Worm (Caenorhabditis elegans) whole organism, late embryonic: ENCODE measurements around the gene cyp-33E1.

Experiments used
- C08G9.2 ChIP-seq: sonication (generic microtip); optimal IDR thresholded peaks from 2 replicates; lab custom pipeline; 2016; ENCODE audit warnings: mild to moderate bottlenecking, missing genetic modification characterization, moderate library complexity, missing compliant biosample characterization
- C38D4.7 ChIP-seq: fragments of 200-800 bp; sonication (Bioruptor generic); optimal IDR thresholded peaks from 2 replicates; lab custom pipeline; 2018; ENCODE audit warnings: mild to moderate bottlenecking, missing genetic modification characterization, moderate library complexity, missing compliant biosample characterization
- F13H6.1 ChIP-seq: sonication (generic microtip); optimal IDR thresholded peaks from 2 replicates; lab custom pipeline; 2016; ENCODE audit warnings: missing genetic modification characterization, missing compliant biosample characterization
- K02D7.2 ChIP-seq: sonication (generic microtip); optimal IDR thresholded peaks from 2 replicates; lab custom pipeline; 2017; ENCODE audit warnings: mild to moderate bottlenecking, missing genetic modification characterization, missing compliant biosample characterization
- K09A11.1 ChIP-seq: sonication (generic microtip); optimal IDR thresholded peaks from 2 replicates; lab custom pipeline; 2017; ENCODE audit warnings: antibody characterized with exemption, mild to moderate bottlenecking, missing genetic modification characterization, missing compliant biosample characterization; ENCODE audit not compliant: insufficient read depth
- T23F11.4 ChIP-seq: fragments of 200-800 bp; sonication (Bioruptor generic); optimal IDR thresholded peaks from 2 replicates; lab custom pipeline; 2018; ENCODE audit warnings: mild to moderate bottlenecking, missing genetic modification characterization, missing compliant biosample characterization
- ahr-1 ChIP-seq: sonication (generic microtip); optimal IDR thresholded peaks from 2 replicates; lab custom pipeline; 2016; ENCODE audit warnings: missing genetic modification characterization, missing compliant biosample characterization
- ama-1 ChIP-seq: fragments of 150-350 bp; optimal IDR thresholded peaks from 2 replicates; lab custom pipeline; 2014
- ceh-14 ChIP-seq: sonication (generic microtip); optimal IDR thresholded peaks from 2 replicates; lab custom pipeline; 2016; ENCODE audit warnings: missing genotype, missing genetic modification characterization, missing compliant biosample characterization
- ceh-18 ChIP-seq: sonication (generic microtip); optimal IDR thresholded peaks from 2 replicates; lab custom pipeline; 2016; ENCODE audit warnings: missing genetic modification characterization, missing compliant biosample characterization
- ceh-19 ChIP-seq: fragments of 200-800 bp; sonication (Bioruptor generic); optimal IDR thresholded peaks from 2 replicates; lab custom pipeline; 2018; ENCODE audit warnings: mild to moderate bottlenecking, missing genetic modification characterization, missing compliant biosample characterization
- ceh-24 ChIP-seq: sonication (generic microtip); optimal IDR thresholded peaks from 2 replicates; lab custom pipeline; 2016; ENCODE audit warnings: mild to moderate bottlenecking, missing genetic modification characterization, missing compliant biosample characterization
- ceh-30 ChIP-seq: fragments of 150-350 bp; optimal IDR thresholded peaks from 2 replicates; lab custom pipeline; 2014; ENCODE audit warnings: missing biosample characterization, missing genetic modification characterization
- ceh-34 ChIP-seq: sonication (generic microtip); optimal IDR thresholded peaks from 2 replicates; lab custom pipeline; 2016; ENCODE audit warnings: mild to moderate bottlenecking, missing genetic modification characterization, missing compliant biosample characterization
- ceh-45 ChIP-seq: fragments of 200-800 bp; sonication (Bioruptor generic); IDR thresholded peaks from 2 replicates; pipeline ENCODE4 v1.3.6; 2022; ENCODE audit warnings: missing genetic modification reagents, missing genetic modification characterization, missing compliant biosample characterization
- che-1 ChIP-seq: sonication (generic microtip); optimal IDR thresholded peaks from 2 replicates; lab custom pipeline; 2016; ENCODE audit warnings: mild to moderate bottlenecking, missing genetic modification characterization, missing compliant biosample characterization
- dmd-4 ChIP-seq: sonication (generic microtip); optimal IDR thresholded peaks from 2 replicates; lab custom pipeline; 2016; ENCODE audit warnings: borderline replicate concordance, missing genetic modification characterization, missing compliant biosample characterization
- elt-2 ChIP-seq: sonication (generic microtip); optimal IDR thresholded peaks from 2 replicates; lab custom pipeline; 2016; ENCODE audit warnings: missing genetic modification reagents, missing genetic modification characterization, missing compliant biosample characterization
- elt-4 ChIP-seq: sonication (generic microtip); optimal IDR thresholded peaks from 2 replicates; lab custom pipeline; 2016; ENCODE audit warnings: missing genetic modification characterization, missing compliant biosample characterization
- eyg-1 ChIP-seq: sonication (generic microtip); optimal IDR thresholded peaks from 2 replicates; lab custom pipeline; 2016; ENCODE audit warnings: missing genotype, missing genetic modification characterization, missing compliant biosample characterization
- fax-1 ChIP-seq: sonication (generic microtip); optimal IDR thresholded peaks from 2 replicates; lab custom pipeline; 2016; ENCODE audit warnings: missing genotype, missing genetic modification characterization, missing compliant biosample characterization
- fkh-10 ChIP-seq: fragments of 150-350 bp; optimal IDR thresholded peaks from 2 replicates; lab custom pipeline; 2014; ENCODE audit warnings: missing biosample characterization, missing genetic modification reagents, missing genetic modification characterization
- fkh-6 ChIP-seq: sonication (generic microtip); optimal IDR thresholded peaks from 2 replicates; lab custom pipeline; 2016; ENCODE audit warnings: missing genetic modification characterization, missing compliant biosample characterization
- gmeb-2 ChIP-seq: sonication (generic microtip); optimal IDR thresholded peaks from 2 replicates; lab custom pipeline; 2016; ENCODE audit warnings: missing genetic modification characterization, inconsistent platforms, missing compliant biosample characterization
- hlh-15 ChIP-seq: sonication (generic microtip); optimal IDR thresholded peaks from 2 replicates; lab custom pipeline; 2016; ENCODE audit warnings: missing genetic modification characterization, missing compliant biosample characterization
- hlh-30 ChIP-seq: sonication (generic microtip); optimal IDR thresholded peaks from 2 replicates; lab custom pipeline; 2017; ENCODE audit warnings: antibody characterized with exemption, missing genetic modification characterization, missing compliant biosample characterization; ENCODE audit not compliant: insufficient read depth
- hlh-6 ChIP-seq: sonication (generic microtip); optimal IDR thresholded peaks from 2 replicates; lab custom pipeline; 2016; ENCODE audit warnings: missing genotype, missing genetic modification characterization, missing compliant biosample characterization
- madf-2 ChIP-seq: sonication (generic microtip); optimal IDR thresholded peaks from 2 replicates; lab custom pipeline; 2017; ENCODE audit warnings: missing genetic modification characterization, missing compliant biosample characterization
- mec-3 ChIP-seq: sonication (generic microtip); optimal IDR thresholded peaks from 2 replicates; lab custom pipeline; 2016; ENCODE audit warnings: borderline replicate concordance, missing genetic modification characterization, missing compliant biosample characterization
- nhr-232 ChIP-seq: sonication (generic microtip); optimal IDR thresholded peaks from 2 replicates; lab custom pipeline; 2016; ENCODE audit warnings: missing genetic modification characterization, missing compliant biosample characterization
- npax-4 ChIP-seq: sonication (generic microtip); optimal IDR thresholded peaks from 2 replicates; lab custom pipeline; 2016; ENCODE audit warnings: missing genetic modification characterization, missing compliant biosample characterization
- odd-2 ChIP-seq: sonication (generic microtip); optimal IDR thresholded peaks from 2 replicates; lab custom pipeline; 2017; ENCODE audit warnings: antibody characterized with exemption, mild to moderate bottlenecking, missing genetic modification characterization, missing compliant biosample characterization
- pag-3 ChIP-seq: sonication (generic microtip); optimal IDR thresholded peaks from 2 replicates; lab custom pipeline; 2016; ENCODE audit warnings: missing compliant biosample characterization, missing genetic modification characterization, borderline replicate concordance
- pax-1 ChIP-seq: fragments of 150-350 bp; optimal IDR thresholded peaks from 2 replicates; lab custom pipeline; 2014; ENCODE audit warnings: missing biosample characterization, missing genetic modification characterization
- pha-2 ChIP-seq: sonication (generic microtip); optimal IDR thresholded peaks from 2 replicates; lab custom pipeline; 2017; ENCODE audit warnings: mild to moderate bottlenecking, missing genetic modification characterization, missing compliant biosample characterization
- pqm-1 ChIP-seq: sonication (generic microtip); optimal IDR thresholded peaks from 2 replicates; lab custom pipeline; 2016; ENCODE audit warnings: missing genetic modification characterization, missing compliant biosample characterization
- pros-1 ChIP-seq: fragments of 150-350 bp; optimal IDR thresholded peaks from 2 replicates; lab custom pipeline; 2014; ENCODE audit warnings: missing biosample characterization, missing genetic modification reagents, missing genetic modification characterization
- ref-2 ChIP-seq: sonication (generic microtip); optimal IDR thresholded peaks from 2 replicates; lab custom pipeline; 2016; ENCODE audit warnings: missing genetic modification characterization, missing compliant biosample characterization
- rnt-1 ChIP-seq: sonication (generic microtip); optimal IDR thresholded peaks from 2 replicates; lab custom pipeline; 2016; ENCODE audit warnings: missing genetic modification characterization, missing compliant biosample characterization
- sdc-2 ChIP-seq: sonication (generic microtip); optimal IDR thresholded peaks from 2 replicates; lab custom pipeline; 2016; ENCODE audit warnings: missing genotype, missing genetic modification characterization, missing compliant biosample characterization
- sox-2 ChIP-seq: fragments of 200-800 bp; sonication (Bioruptor generic); IDR thresholded peaks from 2 replicates; pipeline ENCODE4 v1.3.6; 2022; ENCODE audit warnings: missing genetic modification reagents, missing genetic modification characterization, missing compliant biosample characterization
- tbx-2 ChIP-seq: sonication (generic microtip); optimal IDR thresholded peaks from 2 replicates; lab custom pipeline; 2016; ENCODE audit warnings: missing genetic modification characterization, missing compliant biosample characterization
- tbx-7 ChIP-seq: sonication (generic microtip); optimal IDR thresholded peaks from 2 replicates; lab custom pipeline; 2016; ENCODE audit warnings: missing genotype, missing genetic modification characterization, missing compliant biosample characterization
- ttx-3 ChIP-seq: sonication (generic microtip); optimal IDR thresholded peaks from 2 replicates; lab custom pipeline; 2016; ENCODE audit warnings: missing genetic modification reagents, missing genetic modification characterization, missing compliant biosample characterization
- unc-3 ChIP-seq, 2 experiments: fragments of 200-800 bp in 1 of 2; sonication (Bioruptor generic) in 1 of 2; sonication (generic microtip) in 1 of 2; conservative IDR thresholded peaks in 1 of 2; optimal IDR thresholded peaks in 1 of 2; 2 replicates each; pipeline versions ENCODE4 v1.3.6 to Lab custom; 2016 to 2022; ENCODE audit warnings: missing compliant biosample characterization in 2 of 2, missing genetic modification characterization in 2 of 2, missing genetic modification reagents in 1 of 2
- unc-42 ChIP-seq: sonication (generic microtip); optimal IDR thresholded peaks from 2 replicates; lab custom pipeline; 2016; ENCODE audit warnings: missing genotype, missing genetic modification characterization, missing compliant biosample characterization
- zip-5 ChIP-seq: sonication (generic microtip); optimal IDR thresholded peaks from 2 replicates; lab custom pipeline; 2016; ENCODE audit warnings: missing genetic modification characterization, missing compliant biosample characterization
- ztf-16 ChIP-seq: sonication (generic microtip); optimal IDR thresholded peaks from 2 replicates; lab custom pipeline; 2017; ENCODE audit warnings: missing genetic modification characterization, missing compliant biosample characterization

cyp-33E1 gene

DNA sequence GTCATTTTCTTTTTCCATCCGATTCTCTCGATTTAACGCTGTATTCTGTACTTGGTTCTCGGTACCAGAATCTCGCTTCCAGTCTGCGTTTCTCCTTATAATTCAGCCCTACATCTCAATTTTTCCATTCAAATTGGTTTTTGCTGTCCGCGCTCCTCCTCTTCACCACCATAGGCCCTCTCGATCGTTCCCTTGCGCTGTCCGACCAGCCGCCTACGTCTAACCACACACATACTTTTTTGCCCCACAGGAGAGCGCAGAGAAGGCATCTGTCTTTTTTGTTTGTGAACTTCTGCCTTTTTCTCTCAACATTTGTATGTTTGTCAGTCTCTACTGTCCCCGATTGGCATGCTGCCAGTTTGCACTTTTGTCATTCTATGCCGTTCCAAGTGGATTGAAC lies 21.1 kb downstream of the cyp-33E1 start, which contains the start of gene F42A9.11 (continued):
- TF ChIP-seq unc-3 (GFP tag; conservative IDR thresholded peaks at IDR 0.05; lab: Robert Waterston, UW) (no peak), unc-3 (tag; optimal IDR thresholded peaks at IDR 0.05; lab: Kevin White, UChicago) (no peak), ceh-18 (tag; lab: Kevin White, UChicago) (peak; percentile 4), K02D7.2 (tag; lab: Kevin White, UChicago) (no peak), rnt-1 (tag; lab: Kevin White, UChicago) (no peak), ceh-24 (no peak), zip-5 (tag; lab: Kevin White, UChicago) (no peak), che-1 (tag; lab: Kevin White, UChicago) (no peak), npax-4 (tag; lab: Kevin White, UChicago) (no peak), ceh-34 (tag; lab: Kevin White, UChicago) (no peak), T23F11.4 (no peak), hlh-6 (tag; lab: Kevin White, UChicago) (peak; percentile 53), sox-2 (GFP tag; lab: Robert Waterston, UW) (no peak), ceh-14 (tag; lab: Kevin White, UChicago) (no peak), F13H6.1 (no peak), gmeb-2 (tag; lab: Kevin White, UChicago) (no peak), sdc-2 (tag; lab: Kevin White, UChicago) (peak; percentile 38), ref-2 (tag; lab: Kevin White, UChicago) (no peak), madf-2 (no peak), ceh-30 (no peak), dmd-4 (tag; lab: Kevin White, UChicago) (no peak), K09A11.1 (tag; lab: Kevin White, UChicago) (no peak), fax-1 (tag; lab: Kevin White, UChicago) (no peak), fkh-10 (GFP tag; lab: Kevin White, UChicago) (no peak), tbx-2 (peak; percentile 8), ttx-3 (no peak), unc-42 (tag; lab: Kevin White, UChicago) (no peak), pros-1 (tag; lab: Kevin White, UChicago) (peak; percentile 14), pag-3 (tag; lab: Kevin White, UChicago) (no peak), tbx-7 (no peak), elt-4 (tag; lab: Kevin White, UChicago) (no peak), odd-2 (tag; lab: Kevin White, UChicago) (no peak), hlh-30 (tag; lab: Kevin White, UChicago) (no peak), C08G9.2 (peak; percentile 17), C38D4.7 (no peak), ztf-16 (no peak), ahr-1 (no peak)

DNA sequence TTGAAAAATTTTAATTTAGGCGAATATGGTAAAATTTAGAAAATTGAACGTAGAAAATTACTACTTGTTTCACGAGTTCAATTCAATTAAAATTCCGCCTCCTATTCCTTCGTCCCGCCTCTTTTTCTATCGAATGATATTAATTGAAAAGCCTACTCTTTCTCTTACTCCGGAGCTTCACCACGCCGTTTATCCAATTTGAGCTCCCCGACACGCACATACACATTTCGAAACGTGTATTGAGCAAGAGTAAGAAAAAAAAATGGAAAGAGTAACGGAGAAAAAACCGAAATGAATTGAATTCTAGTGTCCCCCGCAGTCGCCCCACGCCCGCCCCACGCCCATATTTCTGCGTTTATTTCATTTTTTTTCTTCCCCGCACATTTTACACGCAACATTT lies 22.1 kb downstream of the cyp-33E1 start:
- TF ChIP-seq nhr-232 (no peak), sdc-2 (tag; lab: Kevin White, UChicago) (no peak), K09A11.1 (tag; lab: Kevin White, UChicago) (no peak), pha-2 (tag; lab: Kevin White, UChicago) (no peak), unc-42 (tag; lab: Kevin White, UChicago) (peak; percentile 77)

DNA sequence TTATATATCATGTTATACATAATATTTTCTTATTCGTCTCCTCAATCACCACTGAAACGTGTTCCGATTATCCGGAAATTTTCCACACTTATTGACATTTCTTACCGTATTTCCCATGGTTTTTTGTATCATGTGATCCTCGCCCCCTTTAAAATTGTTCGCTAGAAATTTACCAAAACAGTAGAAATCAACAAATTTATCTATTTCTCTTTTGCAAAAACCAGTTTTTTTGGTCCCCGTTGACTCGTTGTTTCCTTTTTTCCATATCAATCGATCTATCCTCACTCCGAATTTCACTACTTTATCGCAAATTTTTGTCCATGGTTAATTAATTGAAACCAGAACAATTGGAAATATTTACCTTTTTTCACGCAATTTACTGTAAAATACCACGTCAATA lies 22.7 kb downstream of the cyp-33E1 start:
- no peak for TF ChIP-seq ceh-24
- no peak for TF ChIP-seq elt-2 (tag; lab: Kevin White, UChicago)
- TF ChIP-seq ama-1 (lab: Kevin White, UChicago), result no peak
- TF ChIP-seq unc-3 (GFP tag; conservative IDR thresholded peaks at IDR 0.05; lab: Robert Waterston, UW), result no peak
- no peak for TF ChIP-seq unc-3 (tag; optimal IDR thresholded peaks at IDR 0.05; lab: Kevin White, UChicago)
- TF ChIP-seq fax-1 (tag; lab: Kevin White, UChicago), result no peak
- TF ChIP-seq ceh-14 (tag; lab: Kevin White, UChicago), result no peak
- no peak for TF ChIP-seq ceh-19 (GFP tag; lab: Kevin White, UChicago)
- TF ChIP-seq pax-1 (tag; lab: Kevin White, UChicago), result no peak
- no peak for TF ChIP-seq pqm-1 (tag; lab: Kevin White, UChicago)
- no peak for TF ChIP-seq fkh-6 (tag; lab: Kevin White, UChicago)
- TF ChIP-seq T23F11.4, result no peak
- TF ChIP-seq nhr-232, result no peak
- no peak for TF ChIP-seq mec-3 (tag; lab: Kevin White, UChicago)
- TF ChIP-seq ceh-45 (GFP tag; lab: Robert Waterston, UW), result no peak
- no peak for TF ChIP-seq hlh-15 (tag; lab: Kevin White, UChicago)
- no peak for TF ChIP-seq zip-5 (tag; lab: Kevin White, UChicago)
- no peak for TF ChIP-seq fkh-10 (GFP tag; lab: Kevin White, UChicago)
- TF ChIP-seq eyg-1 (tag; lab: Kevin White, UChicago), result no peak
- TF ChIP-seq pros-1 (tag; lab: Kevin White, UChicago), result no peak
- TF ChIP-seq hlh-30 (tag; lab: Kevin White, UChicago), result no peak
